Worm (Caenorhabditis elegans): ENCODE measurements around the gene C39D10.5.

DNA sequence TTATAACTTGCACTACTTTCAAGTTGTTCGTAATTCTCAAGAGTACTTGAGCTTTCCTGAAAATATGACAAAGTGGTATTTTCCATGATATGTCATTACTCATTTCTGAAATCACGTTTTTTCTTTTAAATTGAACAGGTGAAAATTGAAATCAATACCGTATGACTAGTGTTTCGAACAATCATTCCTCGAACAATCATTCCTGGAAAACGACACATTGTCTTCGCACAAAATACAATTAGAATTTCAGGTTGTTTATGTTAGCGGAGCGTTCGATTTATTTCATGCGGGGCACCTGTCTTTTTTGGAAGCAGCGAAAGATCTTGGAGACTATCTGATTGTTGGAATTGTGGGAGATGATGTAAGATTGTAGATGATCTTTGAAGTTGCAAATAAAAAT is 6.0 kb downstream of the C39D10.5 start:
- no peak for TF ChIP-seq him-1 (tag; optimal IDR thresholded peaks at IDR 0.05)
- no peak for TF ChIP-seq W03F9.2 (tag; optimal IDR thresholded peaks at IDR 0.05)
